Worm (Caenorhabditis elegans): Measurements from ENCODE around the gene T07F12.2.

DNA sequence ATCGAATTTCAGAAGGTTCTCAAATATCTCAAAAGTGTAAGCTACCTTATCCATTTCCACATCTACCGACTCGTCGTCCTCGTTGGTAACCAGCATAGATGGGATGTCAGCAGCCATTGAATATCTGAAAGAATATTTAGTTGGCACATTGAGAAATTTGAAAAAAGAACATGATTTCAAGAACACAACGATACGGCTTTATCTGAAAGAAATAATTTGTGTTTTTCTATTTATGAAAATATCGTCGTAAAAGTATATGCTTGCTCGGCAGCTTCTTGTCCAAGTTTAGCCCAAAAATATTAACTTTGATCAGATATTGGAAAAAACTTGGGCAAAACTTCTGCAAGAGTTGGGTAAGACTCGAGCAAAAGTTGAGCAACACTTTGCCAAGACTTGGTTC lies 10.6 kb downstream of the T07F12.2 start, which contains the start of gene T07F12.4:
- TF ChIP-seq nhr-12 (tag; optimal IDR thresholded peaks at IDR 0.05) = no peak
- no peak for TF ChIP-seq lin-39 (tag; optimal IDR thresholded peaks at IDR 0.05)
- TF ChIP-seq ceh-16 (tag; optimal IDR thresholded peaks at IDR 0.05) = no peak
- no peak for TF ChIP-seq fkh-10 (GFP tag; optimal IDR thresholded peaks at IDR 0.05)
- no peak for TF ChIP-seq ztf-11 (tag; optimal IDR thresholded peaks at IDR 0.05)
- no peak for TF ChIP-seq mml-1 (tag; optimal IDR thresholded peaks at IDR 0.05)
- no peak for TF ChIP-seq nhr-11 (tag; optimal IDR thresholded peaks at IDR 0.05)
- no peak for TF ChIP-seq skn-1 (tag; optimal IDR thresholded peaks at IDR 0.05)
- no peak for TF ChIP-seq unc-62 (GFP tag; optimal IDR thresholded peaks at IDR 0.05)
- TF ChIP-seq nhr-77 (tag; optimal IDR thresholded peaks at IDR 0.05) = no peak
- TF ChIP-seq elt-3 (tag; optimal IDR thresholded peaks at IDR 0.05) = no peak
- no peak for TF ChIP-seq fos-1 (tag; optimal IDR thresholded peaks at IDR 0.05)
- TF ChIP-seq nhr-67 (tag; optimal IDR thresholded peaks at IDR 0.05) = no peak
- TF ChIP-seq nhr-76 (tag; optimal IDR thresholded peaks at IDR 0.05) = no peak
